Fruit fly (Drosophila melanogaster): Measurements from ENCODE around the gene CG32983.

- no peak for TF ChIP-seq psq (optimal IDR thresholded peaks at IDR 0.05)
- no peak for TF ChIP-seq insv (optimal IDR thresholded peaks at IDR 0.05)
- TF ChIP-seq ttk (optimal IDR thresholded peaks at IDR 0.05), result no peak
- TF ChIP-seq Myc (optimal IDR thresholded peaks at IDR 0.05), result no peak
- no peak for TF ChIP-seq h (optimal IDR thresholded peaks at IDR 0.05)
- no peak for TF ChIP-seq Sin3A (optimal IDR thresholded peaks at IDR 0.05)
These were observed 33.1 kb upstream of the CG32983 start for dm6 chr2L:8832386-8833210.

Measured in Kc167 (cell line).